Fruit fly (Drosophila melanogaster): ENCODE measurements around the gene Pde9.

dm6 chrX:12890826-12891175, 6.3 kb downstream of the Pde9 start:
- TF ChIP-seq CG7101 (tag; optimal IDR thresholded peaks at IDR 0.05) (no peak), Hr96 (GFP tag; optimal IDR thresholded peaks at IDR 0.05) (no peak), tj (GFP tag; optimal IDR thresholded peaks at IDR 0.05) (no peak), ovo (GFP tag; optimal IDR thresholded peaks at IDR 0.05) (no peak), CG14711 (tag; optimal IDR thresholded peaks at IDR 0.05) (no peak), cnc (optimal IDR thresholded peaks at IDR 0.05) (no peak), CG1620 (GFP tag; optimal IDR thresholded peaks at IDR 0.05) (no peak), kay (GFP tag; ENCODE audit: borderline replicate concordance) (no peak), CG11617 (GFP tag; optimal IDR thresholded peaks at IDR 0.05) (no peak), CG33017 (tag; optimal IDR thresholded peaks at IDR 0.05) (no peak), cic (GFP tag; optimal IDR thresholded peaks at IDR 0.05) (no peak), Mnt (GFP tag; optimal IDR thresholded peaks at IDR 0.05) (no peak), pad (GFP tag; optimal IDR thresholded peaks at IDR 0.05) (no peak)

All from whole organism, adult.